Worm (Caenorhabditis elegans) whole organism, L3 larva: ENCODE results near the gene Y38C1AA.6.

Experiments used
- R02D3.7 ChIP-seq: fragments of 150-350 bp; optimal IDR thresholded peaks from 2 replicates; lab custom pipeline; 2014; ENCODE audit warnings: missing biosample characterization, missing genetic modification characterization
- ZK546.5 ChIP-seq: sonication (generic microtip); optimal IDR thresholded peaks from 2 replicates; lab custom pipeline; 2017; ENCODE audit warnings: missing biosample characterization, missing genetic modification characterization
- aly-2 ChIP-seq: fragments of 150-350 bp; optimal IDR thresholded peaks from 2 replicates; lab custom pipeline; 2014; ENCODE audit warnings: missing biosample characterization, missing genetic modification characterization
- ceh-82 ChIP-seq: fragments of 150-350 bp; optimal IDR thresholded peaks from 2 replicates; lab custom pipeline; 2014; ENCODE audit warnings: missing biosample characterization, missing genetic modification characterization
- ceh-9 ChIP-seq: sonication (generic microtip); optimal IDR thresholded peaks from 2 replicates; lab custom pipeline; 2018; ENCODE audit warnings: missing biosample characterization, missing genetic modification characterization
- daf-12 ChIP-seq: fragments of 150-350 bp; optimal IDR thresholded peaks from 2 replicates; lab custom pipeline; 2014; ENCODE audit warnings: missing biosample characterization, missing genetic modification reagents, missing genetic modification characterization
- egl-27 ChIP-seq: sonication (generic microtip); optimal IDR thresholded peaks from 4 replicates; lab custom pipeline; 2017; ENCODE audit warnings: missing biosample characterization, missing genetic modification reagents, missing genetic modification characterization
- egl-5 ChIP-seq: fragments of 150-350 bp; optimal IDR thresholded peaks from 2 replicates; lab custom pipeline; 2017; ENCODE audit warnings: missing biosample characterization, missing genetic modification reagents, missing genetic modification characterization, inconsistent platforms
- elt-1 ChIP-seq: fragments of 150-350 bp; optimal IDR thresholded peaks from 2 replicates; lab custom pipeline; 2014; ENCODE audit warnings: missing biosample characterization, missing genetic modification characterization
- elt-2 ChIP-seq: sonication (generic microtip); optimal IDR thresholded peaks from 2 replicates; lab custom pipeline; 2016; ENCODE audit warnings: missing genetic modification reagents, mild to moderate bottlenecking, missing genetic modification characterization, missing compliant biosample characterization
- elt-3 ChIP-seq, 3 experiments: fragments of 150-350 bp in 1 of 3; sonication (generic microtip) in 2 of 3; optimal IDR thresholded peaks; 2 replicates in 2 of 3; 4 replicates in 1 of 3; lab custom pipeline; 2014 to 2017; ENCODE audit warnings: missing biosample characterization in 3 of 3, missing genetic modification characterization in 3 of 3
- eor-1 ChIP-seq, 2 experiments: fragments of 150-350 bp; optimal IDR thresholded peaks; 2 replicates each; lab custom pipeline; 2014 to 2018; ENCODE audit warnings: missing biosample characterization in 2 of 2, missing genetic modification characterization in 2 of 2
- fkh-10 ChIP-seq: sonication (generic microtip); optimal IDR thresholded peaks from 2 replicates; lab custom pipeline; 2017; ENCODE audit warnings: missing biosample characterization, missing genetic modification reagents, missing genetic modification characterization
- fkh-2 ChIP-seq: fragments of 150-350 bp; optimal IDR thresholded peaks from 2 replicates; lab custom pipeline; 2014; ENCODE audit warnings: missing biosample characterization, missing genetic modification reagents, missing genetic modification characterization
- fos-1 ChIP-seq: fragments of 150-350 bp; optimal IDR thresholded peaks from 2 replicates; lab custom pipeline; 2014; ENCODE audit warnings: missing biosample characterization, missing genetic modification characterization
- hmg-11 ChIP-seq: sonication (generic microtip); optimal IDR thresholded peaks from 2 replicates; lab custom pipeline; 2016; ENCODE audit warnings: missing genetic modification characterization, missing compliant biosample characterization
- jun-1 ChIP-seq: fragments of 150-350 bp; optimal IDR thresholded peaks from 2 replicates; lab custom pipeline; 2014; ENCODE audit warnings: missing biosample characterization, missing genetic modification reagents, missing genetic modification characterization
- lin-15B ChIP-seq: fragments of 150-350 bp; optimal IDR thresholded peaks from 2 replicates; lab custom pipeline; 2014; ENCODE audit warnings: missing biosample characterization, missing genetic modification characterization
- lin-39 ChIP-seq: fragments of 150-350 bp; optimal IDR thresholded peaks from 2 replicates; lab custom pipeline; 2018; ENCODE audit warnings: missing biosample characterization, missing genetic modification reagents, missing genetic modification characterization
- mdl-1 ChIP-seq: fragments of 150-350 bp; optimal IDR thresholded peaks from 2 replicates; lab custom pipeline; 2014; ENCODE audit warnings: missing biosample characterization, missing genetic modification characterization
- mml-1 ChIP-seq: fragments of 150-350 bp; sonication (generic microtip); optimal IDR thresholded peaks from 3 replicates; lab custom pipeline; 2014; ENCODE audit warnings: missing biosample characterization, missing genetic modification characterization
- nhr-11 ChIP-seq: fragments of 150-350 bp; optimal IDR thresholded peaks from 2 replicates; lab custom pipeline; 2014; ENCODE audit warnings: missing biosample characterization, missing genetic modification characterization
- nhr-12 ChIP-seq: fragments of 150-350 bp; optimal IDR thresholded peaks from 2 replicates; lab custom pipeline; 2014; ENCODE audit warnings: missing biosample characterization, missing genetic modification characterization
- nhr-23 ChIP-seq: fragments of 150-350 bp; optimal IDR thresholded peaks from 2 replicates; lab custom pipeline; 2014; ENCODE audit warnings: missing biosample characterization, missing genetic modification reagents, missing genetic modification characterization
- nhr-237 ChIP-seq: fragments of 150-350 bp; optimal IDR thresholded peaks from 2 replicates; lab custom pipeline; 2014; ENCODE audit warnings: missing biosample characterization, missing genetic modification characterization
- nhr-25 ChIP-seq: sonication (generic microtip); optimal IDR thresholded peaks from 2 replicates; lab custom pipeline; 2017; ENCODE audit warnings: missing biosample characterization, missing genetic modification characterization
- nhr-43 ChIP-seq: sonication (generic microtip); optimal IDR thresholded peaks from 2 replicates; lab custom pipeline; 2016; ENCODE audit warnings: mild to moderate bottlenecking, missing genetic modification characterization, missing compliant biosample characterization; ENCODE audit not compliant: poor library complexity, severe bottlenecking
- nhr-67 ChIP-seq: fragments of 150-350 bp; optimal IDR thresholded peaks from 2 replicates; lab custom pipeline; 2014; ENCODE audit warnings: missing biosample characterization, missing genetic modification characterization
- nhr-76 ChIP-seq: fragments of 150-350 bp; sonication (generic microtip); optimal IDR thresholded peaks from 5 replicates; lab custom pipeline; 2014; ENCODE audit warnings: missing biosample characterization, missing genetic modification characterization
- nhr-77 ChIP-seq: fragments of 150-350 bp; optimal IDR thresholded peaks from 2 replicates; lab custom pipeline; 2014; ENCODE audit warnings: missing biosample characterization, missing genetic modification characterization
- pha-4 ChIP-seq: fragments of 150-350 bp; optimal IDR thresholded peaks from 2 replicates; lab custom pipeline; 2014; ENCODE audit warnings: missing biosample characterization, missing genetic modification reagents, missing genetic modification characterization
- pqm-1 ChIP-seq: fragments of 150-350 bp; optimal IDR thresholded peaks from 2 replicates; lab custom pipeline; 2017; ENCODE audit warnings: missing biosample characterization, missing genetic modification characterization, inconsistent platforms
- sea-2 ChIP-seq: fragments of 150-350 bp; sonication (generic microtip); optimal IDR thresholded peaks from 4 replicates; lab custom pipeline; 2014; ENCODE audit warnings: missing biosample characterization, missing genetic modification reagents, missing genetic modification characterization
- snpc-4 ChIP-seq: fragments of 150-350 bp; optimal IDR thresholded peaks from 2 replicates; lab custom pipeline; 2014; ENCODE audit warnings: missing biosample characterization, missing genetic modification characterization
- unc-39 ChIP-seq: sonication (generic microtip); optimal IDR thresholded peaks from 4 replicates; lab custom pipeline; 2017; ENCODE audit warnings: missing biosample characterization, missing genetic modification characterization
- ztf-11 ChIP-seq: fragments of 150-350 bp; optimal IDR thresholded peaks from 2 replicates; lab custom pipeline; 2014; ENCODE audit warnings: missing biosample characterization, missing genetic modification characterization

The Y38C1AA.6 gene

DNA sequence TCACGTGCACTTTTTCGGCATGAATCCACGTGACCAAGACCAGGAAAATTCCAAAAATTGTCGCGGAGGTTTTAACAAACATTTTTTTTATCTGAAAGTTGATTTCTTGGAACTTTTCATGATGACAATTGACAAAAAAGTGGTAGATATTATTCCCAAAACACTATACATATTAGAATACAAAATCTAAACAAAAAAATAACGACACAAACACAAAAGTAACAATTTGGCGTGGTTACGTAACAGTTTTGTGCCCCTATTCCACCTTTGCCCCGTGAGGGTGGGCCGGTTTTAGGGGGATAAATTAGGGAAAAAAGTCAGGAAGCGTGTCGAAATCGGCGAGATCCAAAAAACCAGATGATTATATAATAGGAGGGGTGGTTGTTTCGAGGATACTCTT is 4.8 kb upstream of the Y38C1AA.6 start, which contains the start of gene gegf-1:
Gene gegf-1, minus strand, starts transcription at position 101 of the 400 bp plus-strand sequence.
- TF ChIP-seq elt-1 (tag; lab: Kevin White, UChicago) (no peak), nhr-67 (tag; lab: Kevin White, UChicago) (no peak), egl-5 (tag; lab: Kevin White, UChicago) (no peak), pqm-1 (tag; lab: Kevin White, UChicago) (no peak), elt-2 (tag; lab: Kevin White, UChicago) (no peak), lin-15B (no peak), hmg-11 (tag; lab: Kevin White, UChicago) (no peak), ZK546.5 (tag; lab: Kevin White, UChicago) (no peak), nhr-23 (no peak), lin-39 (no peak), nhr-12 (tag; lab: Kevin White, UChicago) (no peak), nhr-77 (tag; lab: Kevin White, UChicago) (no peak)

- no peak for TF ChIP-seq mdl-1 (tag; lab: Kevin White, UChicago)
These were observed 4.0 kb upstream of the Y38C1AA.6 start, which contains the start of gene Y38C1AA.7 for ce11 chrIV:158662-159061. Y38C1AA.7 (plus strand) TSS chrIV:158962.

DNA sequence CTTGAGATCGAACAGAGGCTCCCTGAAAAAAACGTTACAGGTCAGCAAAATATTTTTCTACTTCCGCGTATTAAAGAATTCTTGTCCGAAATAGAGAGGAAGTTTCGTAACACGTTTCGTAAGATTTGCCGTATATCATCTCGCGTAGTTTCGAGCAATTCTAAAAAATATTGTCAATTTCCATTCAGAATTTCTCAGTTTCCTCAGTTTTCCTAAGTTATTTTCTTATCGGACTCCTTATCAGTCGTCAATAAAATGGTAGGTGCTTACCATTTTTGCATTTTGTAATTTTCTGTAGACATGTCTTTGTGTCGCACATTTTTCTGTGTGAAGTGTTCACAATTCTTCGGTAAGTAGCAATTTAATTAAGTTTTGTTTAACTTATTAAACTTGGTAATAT is 2.8 kb upstream of the Y38C1AA.6 start, which contains the start of gene Y38C1AA.19:
Gene Y38C1AA.19, plus strand, starts transcription at position 301 of the 400 bp plus-strand sequence.
- TF ChIP-seq mml-1 (no peak), nhr-43 (tag; lab: Kevin White, UChicago) (no peak), sea-2 (GFP tag; lab: Kevin White, UChicago) (no peak), fos-1 (no peak), elt-1 (tag; lab: Kevin White, UChicago) (no peak), egl-27 (tag; lab: Kevin White, UChicago) (no peak), snpc-4 (no peak), nhr-67 (tag; lab: Kevin White, UChicago) (no peak), daf-12 (tag; lab: Kevin White, UChicago) (no peak), nhr-23 (no peak), ztf-11 (tag; lab: Kevin White, UChicago) (no peak), lin-15B (no peak), eor-1 (tag; optimal IDR thresholded peaks at IDR 0.05; lab: Kevin White, UChicago) (no peak), elt-2 (tag; lab: Kevin White, UChicago) (no peak), aly-2 (tag; lab: Kevin White, UChicago) (no peak), unc-39 (tag; lab: Kevin White, UChicago) (no peak), elt-3 (tag; optimal IDR thresholded peaks at IDR 0.05; lab: Kevin White, UChicago) (no peak), nhr-76 (no peak), ceh-9 (tag; lab: Kevin White, UChicago) (no peak), ceh-82 (no peak)

DNA sequence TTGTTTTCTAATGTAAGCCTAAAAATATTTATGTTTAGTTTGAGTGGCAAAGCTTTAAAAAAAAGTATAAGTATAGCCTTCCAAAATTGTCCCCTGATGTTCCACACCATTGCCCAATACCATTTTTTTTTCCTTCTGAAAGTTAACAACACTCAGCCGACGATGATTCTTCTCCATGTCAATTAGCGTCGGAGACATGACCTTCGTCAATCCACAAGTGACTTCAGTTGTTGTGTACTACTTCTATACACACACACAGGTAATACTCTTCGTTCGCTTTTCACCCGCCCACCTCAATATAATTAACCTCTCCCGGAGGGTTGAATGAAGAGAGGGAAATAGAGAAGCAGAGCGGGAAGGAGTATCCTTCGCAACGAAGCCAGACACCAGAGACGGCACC is 2.1 kb downstream of the Y38C1AA.6 start, which contains the start of gene cutl-24:
Gene cutl-24, plus strand, starts transcription at position 301 of the 400 bp plus-strand sequence.
- TF ChIP-seq eor-1 (tag; optimal IDR thresholded peaks at IDR 0.05; lab: Kevin White, UChicago), result no peak
- peak; percentile 2 for TF ChIP-seq elt-2 (tag; lab: Kevin White, UChicago)
- no peak for TF ChIP-seq daf-12 (tag; lab: Kevin White, UChicago)

DNA sequence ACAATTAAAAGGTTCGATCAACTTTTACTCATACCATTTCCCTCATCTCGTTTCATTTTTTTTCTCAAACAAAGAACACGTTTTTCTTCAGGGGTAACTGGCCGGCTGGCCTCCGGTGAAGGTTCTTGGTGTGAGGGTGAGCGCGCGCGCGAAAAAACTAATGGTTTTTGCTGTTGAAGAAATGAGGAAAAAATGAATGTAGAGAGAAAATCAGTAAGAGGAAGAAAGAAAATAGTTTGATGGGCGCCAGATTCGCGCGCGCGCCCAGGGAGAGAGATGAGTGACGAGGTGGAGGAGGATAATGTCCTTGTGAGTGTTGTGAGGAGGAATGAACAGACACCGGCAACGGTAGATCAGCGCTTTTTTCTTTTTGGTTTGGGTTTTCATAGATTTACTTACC is 8.4 kb downstream of the Y38C1AA.6 start:
- TF ChIP-seq sea-2 (GFP tag; lab: Kevin White, UChicago), result no peak
- TF ChIP-seq nhr-237, result no peak
- no peak for TF ChIP-seq nhr-77 (tag; lab: Kevin White, UChicago)
- TF ChIP-seq fkh-2 (tag; lab: Kevin White, UChicago), result no peak
- no peak for TF ChIP-seq mdl-1 (tag; lab: Kevin White, UChicago)
- TF ChIP-seq nhr-25 (tag; lab: Kevin White, UChicago), result peak; percentile 81
- TF ChIP-seq ztf-11 (tag; lab: Kevin White, UChicago), result no peak
- TF ChIP-seq, all 47 proteins: peak for 1

DNA sequence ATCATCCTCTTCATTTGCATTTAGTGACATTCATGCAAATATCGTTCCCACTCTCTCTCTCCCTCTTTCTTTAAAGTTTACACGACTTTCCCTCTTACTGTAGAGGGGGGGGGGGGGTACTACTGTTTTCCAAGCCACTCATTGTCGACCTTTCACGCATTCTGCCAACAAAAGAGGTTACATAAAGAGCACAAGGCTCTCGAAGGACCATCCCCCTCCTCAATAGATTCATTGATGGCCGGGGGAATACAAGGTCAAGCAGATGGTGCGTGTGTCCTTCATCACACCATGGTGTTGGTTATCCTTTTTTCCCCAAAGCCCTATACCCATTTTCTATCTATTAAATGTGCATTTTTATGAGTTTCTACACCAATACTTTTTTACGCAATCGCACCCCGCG is 10.4 kb downstream of the Y38C1AA.6 start:
- no peak for TF ChIP-seq pha-4
- TF ChIP-seq nhr-11 (tag; lab: Kevin White, UChicago), result no peak
- no peak for TF ChIP-seq lin-39
- TF ChIP-seq jun-1, result no peak
- no peak for TF ChIP-seq egl-5 (tag; lab: Kevin White, UChicago)
- no peak for TF ChIP-seq R02D3.7
- no peak for TF ChIP-seq nhr-237
- no peak for TF ChIP-seq fkh-10 (GFP tag; lab: Kevin White, UChicago)
